Fruit fly (Drosophila melanogaster) whole organism, embryonic: Measurements from ENCODE around the gene HemK2.

Source experiments
- Abd-B ChIP-seq: fragments of 200-800 bp; sonication (Bioruptor generic); optimal IDR thresholded peaks from 2 replicates; lab custom pipeline; 2018; ENCODE audit warnings: missing biosample characterization, mild to moderate bottlenecking, missing genetic modification characterization, moderate library complexity
- Blimp-1 ChIP-seq: fragments of 200-800 bp; sonication (Bioruptor generic); optimal IDR thresholded peaks from 3 replicates; lab custom pipeline; 2018; ENCODE audit warnings: missing biosample characterization, missing genetic modification characterization, mild to moderate bottlenecking, moderate library complexity, missing genetic modification reagents
- CG10274 ChIP-seq: fragments of 200-800 bp; sonication (Bioruptor generic); optimal IDR thresholded peaks from 3 replicates; lab custom pipeline; 2017; ENCODE audit warnings: missing biosample characterization, mild to moderate bottlenecking, missing genetic modification characterization
- CG10366 ChIP-seq: fragments of 200-800 bp; sonication (Bioruptor generic); IDR thresholded peaks from 2 replicates; pipeline ENCODE4 v1.3.6; 2022; ENCODE audit warnings: missing biosample characterization, missing genetic modification characterization
- CG10543 ChIP-seq: fragments of 200-800 bp; sonication (Bioruptor generic); optimal IDR thresholded peaks from 3 replicates; lab custom pipeline; 2017; ENCODE audit warnings: missing biosample characterization, mild to moderate bottlenecking, missing genetic modification characterization, moderate library complexity
- CG11695 ChIP-seq: fragments of 200-800 bp; sonication (Bioruptor generic); IDR thresholded peaks from 3 replicates; pipeline ENCODE4 v1.3.6; 2022; ENCODE audit warnings: missing biosample characterization, missing genetic modification characterization
- CG1233 ChIP-seq: fragments of 200-800 bp; sonication (Bioruptor generic); optimal IDR thresholded peaks from 4 replicates; lab custom pipeline; 2018; ENCODE audit warnings: missing biosample characterization, mild to moderate bottlenecking, missing genetic modification characterization
- CG13296 ChIP-seq: fragments of 200-800 bp; sonication (Bioruptor generic); optimal IDR thresholded peaks from 3 replicates; lab custom pipeline; 2018; ENCODE audit warnings: missing biosample characterization, mild to moderate bottlenecking, missing genetic modification characterization
- CG17912 ChIP-seq: fragments of 200-800 bp; sonication (Bioruptor generic); optimal IDR thresholded peaks from 2 replicates; lab custom pipeline; 2018; ENCODE audit warnings: missing biosample characterization, mild to moderate bottlenecking, missing genetic modification characterization
- CG1792 ChIP-seq: fragments of 200-800 bp; sonication (Bioruptor generic); optimal IDR thresholded peaks from 2 replicates; lab custom pipeline; 2016; ENCODE audit warnings: missing biosample characterization, missing genetic modification characterization
- CG2199 ChIP-seq: fragments of 200-800 bp; sonication (Bioruptor generic); IDR thresholded peaks from 3 replicates; pipeline ENCODE4 v1.3.6; 2022; ENCODE audit warnings: missing biosample characterization, missing genetic modification characterization
- CG43689 ChIP-seq: fragments of 200-800 bp; sonication (Bioruptor generic); IDR thresholded peaks from 2 replicates; pipeline ENCODE4 v1.3.6; 2022; ENCODE audit warnings: missing biosample characterization, missing genetic modification characterization
- CG7357 ChIP-seq: fragments of 200-800 bp; sonication (Bioruptor generic); IDR thresholded peaks from 3 replicates; pipeline ENCODE4 v1.3.6; 2022; ENCODE audit warnings: missing biosample characterization, missing genetic modification characterization
- CG7372 ChIP-seq: fragments of 200-800 bp; sonication (Bioruptor generic); IDR thresholded peaks from 2 replicates; pipeline ENCODE4 v1.3.6; 2022; ENCODE audit warnings: missing biosample characterization, missing genetic modification characterization
- CG8089 ChIP-seq: fragments of 200-800 bp; sonication (Bioruptor generic); optimal IDR thresholded peaks from 3 replicates; lab custom pipeline; 2016; ENCODE audit warnings: missing biosample characterization, missing genetic modification characterization
- D ChIP-seq, 2 experiments: fragments of 200-800 bp in 1 of 2; fragments of >200 bp in 1 of 2; sonication (Bioruptor generic) in 1 of 2; optimal IDR thresholded peaks; 2 replicates in 1 of 2; 3 replicates in 1 of 2; lab custom pipeline; 2017; ENCODE audit warnings: mild to moderate bottlenecking in 1 of 2, missing biosample characterization in 1 of 2, missing genetic modification characterization in 1 of 2, missing genetic modification reagents in 1 of 2
- ERR ChIP-seq: fragments of 200-800 bp; sonication (Bioruptor generic); optimal IDR thresholded peaks from 2 replicates; lab custom pipeline; 2016; ENCODE audit warnings: missing biosample characterization, missing genetic modification characterization
- GATAe ChIP-seq: fragments of 200-800 bp; sonication (Bioruptor generic); conservative IDR thresholded peaks from 2 replicates; pipeline ENCODE4 v1.3.6; 2022; ENCODE audit warnings: missing biosample characterization, missing genetic modification characterization
- Hr39 ChIP-seq: fragments of >200 bp; optimal IDR thresholded peaks from 2 replicates; lab custom pipeline; 2017
- Lhr ChIP-seq: fragments of 200-800 bp; sonication (Bioruptor generic); optimal IDR thresholded peaks from 3 replicates; lab custom pipeline; 2017; ENCODE audit warnings: mild to moderate bottlenecking, missing biosample characterization, missing genetic modification reagents, missing genetic modification characterization
- Mad ChIP-seq: fragments of 200-800 bp; sonication (Bioruptor generic); optimal IDR thresholded peaks from 2 replicates; lab custom pipeline; 2016; ENCODE audit warnings: missing biosample characterization, missing genetic modification characterization
- Poxn ChIP-seq: fragments of 200-800 bp; sonication (Bioruptor generic); IDR thresholded peaks from 2 replicates; pipeline ENCODE4 v1.3.6; 2022; ENCODE audit warnings: missing biosample characterization, missing genetic modification characterization
- Rx ChIP-seq: fragments of 200-800 bp; sonication (Bioruptor generic); IDR thresholded peaks from 2 replicates; pipeline ENCODE4 v1.3.6; 2022; ENCODE audit warnings: missing biosample characterization, missing genetic modification characterization
- Spps ChIP-seq: fragments of 200-800 bp; sonication (Bioruptor generic); optimal IDR thresholded peaks from 2 replicates; lab custom pipeline; 2018; ENCODE audit warnings: missing biosample characterization, mild to moderate bottlenecking, missing genetic modification characterization
- Ssrp ChIP-seq: fragments of 200-800 bp; sonication (Bioruptor generic); optimal IDR thresholded peaks from 2 replicates; lab custom pipeline; 2018; ENCODE audit warnings: missing biosample characterization, mild to moderate bottlenecking, missing genetic modification characterization, moderate library complexity
- amos ChIP-seq: fragments of 200-800 bp; sonication (Bioruptor generic); IDR thresholded peaks from 2 replicates; pipeline ENCODE4 v1.3.6; 2022; ENCODE audit warnings: missing biosample characterization, missing genetic modification characterization; ENCODE audit not compliant: partially characterized antibody
- btn ChIP-seq: fragments of 200-800 bp; sonication (Bioruptor generic); optimal IDR thresholded peaks from 2 replicates; lab custom pipeline; 2016; ENCODE audit warnings: missing biosample characterization, missing genetic modification characterization
- caup ChIP-seq: fragments of 200-800 bp; sonication (Bioruptor generic); optimal IDR thresholded peaks from 3 replicates; lab custom pipeline; 2017; ENCODE audit warnings: missing biosample characterization, mild to moderate bottlenecking, missing genetic modification characterization, moderate library complexity; ENCODE audit not compliant: severe bottlenecking
- cg ChIP-seq: fragments of 200-800 bp; sonication (Bioruptor generic); optimal IDR thresholded peaks from 3 replicates; lab custom pipeline; 2019; ENCODE audit warnings: missing biosample characterization, mild to moderate bottlenecking, missing genetic modification characterization, moderate library complexity
- croc ChIP-seq: fragments of 200-800 bp; sonication (Bioruptor generic); conservative IDR thresholded peaks from 3 replicates; pipeline ENCODE4 v1.3.6; 2022; ENCODE audit warnings: missing biosample characterization, missing genetic modification characterization
- dimm ChIP-seq: fragments of 200-800 bp; sonication (Bioruptor generic); IDR thresholded peaks from 2 replicates; pipeline ENCODE4 v1.3.6; 2022; ENCODE audit warnings: missing biosample characterization, missing genetic modification characterization
- dm ChIP-seq: fragments of 200-800 bp; sonication (Bioruptor generic); optimal IDR thresholded peaks from 3 replicates; lab custom pipeline; 2016; ENCODE audit warnings: missing biosample characterization, missing genetic modification characterization
- ewg ChIP-seq: fragments of 200-800 bp; sonication (Bioruptor generic); optimal IDR thresholded peaks from 3 replicates; lab custom pipeline; 2017; ENCODE audit warnings: mild to moderate bottlenecking, missing biosample characterization, missing genetic modification reagents, missing genetic modification characterization
- jing ChIP-seq: fragments of 200-800 bp; sonication (Bioruptor generic); optimal IDR thresholded peaks from 2 replicates; lab custom pipeline; 2018; ENCODE audit warnings: missing biosample characterization, mild to moderate bottlenecking, missing genetic modification characterization
- kah ChIP-seq: fragments of 200-800 bp; sonication (Bioruptor generic); optimal IDR thresholded peaks from 2 replicates; lab custom pipeline; 2018; ENCODE audit warnings: missing biosample characterization, mild to moderate bottlenecking, missing genetic modification characterization
- kay ChIP-seq: fragments of 200-800 bp; sonication (Bioruptor generic); optimal IDR thresholded peaks from 2 replicates; lab custom pipeline; 2016; ENCODE audit warnings: missing biosample characterization, missing genetic modification characterization
- lilli ChIP-seq: fragments of 200-800 bp; sonication (Bioruptor generic); optimal IDR thresholded peaks from 3 replicates; lab custom pipeline; 2016; ENCODE audit warnings: missing biosample characterization, missing genetic modification characterization
- lmd ChIP-seq: fragments of 200-800 bp; sonication (Bioruptor generic); IDR thresholded peaks from 2 replicates; pipeline ENCODE4 v1.3.6; 2022; ENCODE audit warnings: missing biosample characterization, missing genetic modification characterization
- mirr ChIP-seq: fragments of 200-800 bp; sonication (Bioruptor generic); optimal IDR thresholded peaks from 3 replicates; lab custom pipeline; 2018; ENCODE audit warnings: missing biosample characterization, mild to moderate bottlenecking, missing genetic modification characterization
- nerfin-2 ChIP-seq: fragments of 200-800 bp; sonication (Bioruptor generic); IDR thresholded peaks from 2 replicates; pipeline ENCODE4 v1.3.6; 2022; ENCODE audit warnings: missing biosample characterization, missing genetic modification characterization; ENCODE audit not compliant: partially characterized antibody
- sc ChIP-seq, 3 experiments: fragments of >200 bp in 2 of 3; fragments of 200-800 bp in 1 of 3; sonication (Bioruptor generic) in 1 of 3; optimal IDR thresholded peaks; 2 replicates in 2 of 3; 3 replicates in 1 of 3; lab custom pipeline; 2017; ENCODE audit warnings: mild to moderate bottlenecking in 1 of 3, missing biosample characterization in 1 of 3, missing genetic modification characterization in 1 of 3, missing genetic modification reagents in 1 of 3
- slou ChIP-seq: fragments of 200-800 bp; sonication (Bioruptor generic); optimal IDR thresholded peaks from 3 replicates; lab custom pipeline; 2016; ENCODE audit warnings: missing biosample characterization, missing genetic modification characterization
- sna ChIP-seq: fragments of 200-800 bp; sonication (Bioruptor generic); IDR thresholded peaks from 2 replicates; pipeline ENCODE4 v1.3.6; 2022; ENCODE audit warnings: missing biosample characterization, missing genetic modification characterization; ENCODE audit not compliant: partially characterized antibody
- sug ChIP-seq: fragments of 200-800 bp; optimal IDR thresholded peaks from 2 replicates; lab custom pipeline; 2019; ENCODE audit warnings: missing biosample characterization, mild to moderate bottlenecking, missing genetic modification characterization, moderate library complexity
- tgo ChIP-seq: fragments of 200-800 bp; sonication (Bioruptor generic); IDR thresholded peaks from 3 replicates; pipeline ENCODE4 v1.3.6; 2022; ENCODE audit warnings: missing biosample characterization, missing genetic modification characterization
- tna ChIP-seq: fragments of 200-800 bp; sonication (Bioruptor generic); IDR thresholded peaks from 2 replicates; pipeline ENCODE4 v1.3.6; 2022; ENCODE audit warnings: missing biosample characterization, missing genetic modification characterization; ENCODE audit not compliant: partially characterized antibody
- zen ChIP-seq: fragments of 200-800 bp; sonication (Bioruptor generic); optimal IDR thresholded peaks from 3 replicates; lab custom pipeline; 2018; ENCODE audit warnings: missing biosample characterization, mild to moderate bottlenecking, missing genetic modification characterization, moderate library complexity

Gene HemK2

DNA sequence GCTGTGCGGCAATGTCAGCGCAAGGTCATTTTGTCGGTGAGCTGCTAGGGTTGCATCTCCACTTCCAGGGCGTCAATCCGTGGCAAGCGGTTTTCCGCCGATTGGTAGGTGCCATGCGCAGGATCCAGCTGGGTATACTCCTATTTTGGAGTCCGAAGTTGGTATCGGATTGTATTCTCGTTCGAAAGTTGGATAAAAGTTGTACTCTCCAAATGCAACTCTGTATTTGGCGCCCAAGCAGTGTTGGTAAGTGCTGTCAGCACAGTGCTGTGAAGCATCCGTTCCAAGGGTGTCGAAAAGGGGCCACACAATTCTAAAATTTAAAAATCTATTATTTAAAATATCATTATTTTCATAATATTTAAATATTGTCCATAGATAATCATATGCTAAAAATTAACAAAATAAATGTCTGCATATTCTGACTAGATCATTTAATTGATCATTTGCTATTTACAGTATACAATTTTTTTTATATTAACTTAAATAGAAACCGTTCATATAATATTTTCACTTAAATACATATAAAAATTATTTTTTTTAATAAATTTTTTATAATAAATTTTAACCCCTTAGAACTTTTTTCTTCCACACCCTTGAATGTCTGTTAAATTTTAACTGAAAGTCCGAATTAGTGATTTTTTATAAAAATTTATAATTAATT lies 10.9 kb downstream of the HemK2 start (continued):
- TF ChIP-seq kay, result peak; percentile 65
- peak; percentile 78 for TF ChIP-seq Lhr
- no peak for TF ChIP-seq D (optimal IDR thresholded peaks at IDR 0.05; lab: Kevin White, UChicago)
- TF ChIP-seq D (GFP tag; optimal IDR thresholded peaks at IDR 0.05; lab: Kevin White, UChicago), result peak; percentile 61
- 0 out of 2 replicates have a peak, but pooled peaks have one; percentile 47 for TF ChIP-seq nerfin-2 (GFP tag; lab: Robert Waterston, UW)
- TF ChIP-seq croc (GFP tag; lab: Robert Waterston, UW), result peak; percentile 68
- TF ChIP-seq CG1792, result peak; percentile 74
- TF ChIP-seq tna, result peak; percentile 8; the same call in 1 of the 2 replicates
- peak; percentile 88 for TF ChIP-seq CG17912
- TF ChIP-seq cg (GFP tag; lab: Kevin White, UChicago), result no peak
- no peak for TF ChIP-seq sc (optimal IDR thresholded peaks at IDR 0.05; lab: Kevin White, UChicago)
- TF ChIP-seq sc (GFP tag; optimal IDR thresholded peaks at IDR 0.05; lab: Kevin White, UChicago), result peak; percentile 67
- peak; percentile 68 for TF ChIP-seq zen (tag; lab: Kevin White, UChicago)
- peak; percentile 82 for TF ChIP-seq CG7372
- TF ChIP-seq ewg (GFP tag; lab: Kevin White, UChicago), result peak; percentile 80
- TF ChIP-seq sna (GFP tag; lab: Robert Waterston, UW), result no peak; the same call in 1 of the 2 replicates
- TF ChIP-seq btn (GFP tag; lab: Kevin White, UChicago), result peak; percentile 49
- peak; percentile 77 for TF ChIP-seq Blimp-1
- peak; percentile 89 for TF ChIP-seq CG1233 (GFP tag; lab: Kevin White, UChicago)
- no peak; the same call in 2 of the 3 replicates for TF ChIP-seq CG2199
- TF ChIP-seq dimm (GFP tag; lab: Robert Waterston, UW), result 0 out of 2 replicates have a peak, but pooled peaks have one; percentile 25
- TF ChIP-seq CG11695, result peak; percentile 91
- peak; percentile 86 for TF ChIP-seq Ssrp
- TF ChIP-seq CG10366 (GFP tag; lab: Robert Waterston, UW), result peak; percentile 81
- peak; percentile 94 for TF ChIP-seq mirr
- TF ChIP-seq CG10543 (GFP tag; lab: Kevin White, UChicago), result peak; percentile 93
- TF ChIP-seq Mad (GFP tag; lab: Kevin White, UChicago), result peak; percentile 81
- TF ChIP-seq Rx, result peak; percentile 69
- TF ChIP-seq CG8089 (GFP tag; lab: Kevin White, UChicago), result peak; percentile 65
- TF ChIP-seq lilli, result peak; percentile 92
- TF ChIP-seq Spps, result peak; percentile 30
- TF ChIP-seq caup (GFP tag; lab: Kevin White, UChicago), result peak; percentile 92
- peak; percentile 49; the same call in 1 of the 2 replicates for TF ChIP-seq CG43689
- TF ChIP-seq jing (GFP tag; lab: Kevin White, UChicago), result peak; percentile 60
- TF ChIP-seq CG10274, result peak; percentile 65
- peak; percentile 68 for TF ChIP-seq GATAe
- TF ChIP-seq kah, result peak; percentile 51
- TF ChIP-seq Hr39, result no peak
- TF ChIP-seq CG7357 (GFP tag; lab: Robert Waterston, UW), result peak; percentile 72
- TF ChIP-seq slou (GFP tag; lab: Kevin White, UChicago), result peak; percentile 90
- TF ChIP-seq sug (tag; lab: Kevin White, UChicago), result peak; percentile 89
- TF ChIP-seq Abd-B, result peak; percentile 79
- TF ChIP-seq lmd (GFP tag; lab: Robert Waterston, UW), result peak; percentile 88
- 0 out of 2 replicates have a peak, but pooled peaks have one; percentile 34 for TF ChIP-seq amos (GFP tag; lab: Robert Waterston, UW)
- peak; percentile 66 for TF ChIP-seq dm (GFP tag; lab: Kevin White, UChicago)
- TF ChIP-seq tgo (GFP tag; lab: Robert Waterston, UW), result peak; percentile 91
- TF ChIP-seq CG13296 (GFP tag; lab: Kevin White, UChicago), result peak; percentile 89
- TF ChIP-seq ERR (GFP tag; lab: Kevin White, UChicago), result peak; percentile 100
- peak; percentile 46; the same call in 1 of the 2 replicates for TF ChIP-seq Poxn
